Worm (Caenorhabditis elegans): Measurements from ENCODE around the gene cutl-3.

- no peak for TF ChIP-seq zag-1 (tag; optimal IDR thresholded peaks at IDR 0.05)
- TF ChIP-seq dve-1 (tag; optimal IDR thresholded peaks at IDR 0.05; ENCODE audit: insufficient read depth), result no peak
- TF ChIP-seq lin-13 (GFP tag; optimal IDR thresholded peaks at IDR 0.05), result no peak
- no peak for TF ChIP-seq pha-4 (GFP tag; IDR thresholded peaks at IDR 0.05)
- no peak for TF ChIP-seq pha-4 (tag; optimal IDR thresholded peaks at IDR 0.05)
- no peak for TF ChIP-seq fos-1 (tag; optimal IDR thresholded peaks at IDR 0.05)
- TF ChIP-seq unc-62 (GFP tag; optimal IDR thresholded peaks at IDR 0.05 in 1 of 2), result no peak
- TF ChIP-seq unc-62 (tag; optimal IDR thresholded peaks at IDR 0.05), result no peak
- no peak for TF ChIP-seq nhr-76 (tag; optimal IDR thresholded peaks at IDR 0.05)
- TF ChIP-seq pqm-1 (tag; optimal IDR thresholded peaks at IDR 0.05), result no peak
- no peak for TF ChIP-seq nhr-111 (GFP tag; optimal IDR thresholded peaks at IDR 0.05)
- no peak for TF ChIP-seq ces-1 (GFP tag; optimal IDR thresholded peaks at IDR 0.05)
- no peak for TF ChIP-seq ceh-82 (tag; optimal IDR thresholded peaks at IDR 0.05)
- TF ChIP-seq snpc-1.2 (GFP tag; IDR thresholded peaks at IDR 0.05), result no peak
- TF ChIP-seq lsy-2 (tag; optimal IDR thresholded peaks at IDR 0.05), result no peak
Observed at ce11 chrX:14969615-14970014, 29.4 kb downstream of the cutl-3 start.

Measured in whole organism, L4 larva.